Fruit fly (Drosophila melanogaster): Measurements from ENCODE around the gene fh.

The fh gene

DNA sequence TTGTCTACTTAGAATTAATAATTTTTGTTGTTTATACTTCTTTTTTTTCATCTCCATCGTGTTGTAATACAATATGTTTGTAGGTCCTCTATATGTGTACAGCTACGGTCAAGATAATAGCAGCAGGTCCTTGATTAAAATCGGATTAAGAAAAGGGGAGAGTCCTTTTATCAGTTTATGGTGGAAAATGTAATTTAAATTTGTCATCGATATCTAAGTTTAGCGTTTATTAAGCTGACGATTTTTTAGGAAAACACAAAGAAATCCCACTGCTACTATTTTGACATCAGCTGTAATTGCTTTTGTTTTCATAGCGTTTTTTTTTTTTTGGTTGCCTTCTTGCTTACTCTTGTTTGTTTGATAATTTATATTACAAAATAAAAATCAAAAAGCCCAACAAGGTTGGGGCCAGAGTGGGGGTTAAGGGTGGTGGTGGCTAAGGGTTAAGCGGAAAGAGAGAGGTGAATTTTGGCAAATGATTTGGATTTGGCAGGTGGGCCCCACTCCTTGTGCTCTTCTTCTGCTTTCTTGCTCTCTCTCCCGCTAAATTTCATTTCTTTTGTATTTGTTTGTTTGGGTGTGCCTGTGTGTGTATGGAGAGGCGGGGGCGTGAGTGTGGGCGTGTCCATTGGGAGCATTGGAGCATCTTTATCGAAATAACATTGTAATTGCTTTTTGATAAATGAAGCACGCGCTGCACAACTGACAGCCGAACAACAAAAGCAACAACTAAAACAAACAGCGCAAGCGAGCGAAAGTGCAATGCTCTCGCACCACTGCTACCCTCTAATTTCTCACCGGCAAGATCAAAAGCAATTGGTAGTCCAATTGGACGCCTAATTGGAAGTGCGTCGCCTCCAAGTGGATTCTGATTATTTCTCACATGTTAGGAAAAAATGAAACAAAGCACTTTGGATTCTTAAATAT, 27.8 kb downstream of the fh start (continued):
- TF ChIP-seq Xrp1 (GFP tag; IDR thresholded peaks at IDR 0.05) (peak; percentile 48; the same call in 1 of the 2 replicates), Oaz (GFP tag; IDR thresholded peaks at IDR 0.05) (no peak), CG7786 (GFP tag; optimal IDR thresholded peaks at IDR 0.05) (peak; percentile 9), CG3407 (GFP tag; optimal IDR thresholded peaks at IDR 0.05) (no peak), CG1792 (GFP tag; optimal IDR thresholded peaks at IDR 0.05) (no peak), kni (GFP tag; optimal IDR thresholded peaks at IDR 0.05) (no peak), CG5245 (GFP tag; optimal IDR thresholded peaks at IDR 0.05) (no peak), ro (GFP tag; IDR thresholded peaks at IDR 0.05) (no peak), MBD-R2 (GFP tag; IDR thresholded peaks at IDR 0.05) (no peak), unpg (GFP tag; optimal IDR thresholded peaks at IDR 0.05) (peak; percentile 52), CG12236 (GFP tag; optimal IDR thresholded peaks at IDR 0.05) (no peak), Opbp (GFP tag; IDR thresholded peaks at IDR 0.05; ENCODE audit: partially characterized antibody) (no peak), Doc3 (GFP tag; IDR thresholded peaks at IDR 0.05; ENCODE audit: partially characterized antibody) (no peak), CG2116 (GFP tag; optimal IDR thresholded peaks at IDR 0.05) (peak; percentile 19), chinmo (GFP tag; IDR thresholded peaks at IDR 0.05; ENCODE audit: partially characterized antibody) (no peak), CG8478 (optimal IDR thresholded peaks at IDR 0.05) (no peak), CG7963 (GFP tag; IDR thresholded peaks at IDR 0.05; ENCODE audit: partially characterized antibody) (no peak), tll (GFP tag; optimal IDR thresholded peaks at IDR 0.05) (no peak), Dref (GFP tag; IDR thresholded peaks at IDR 0.05) (no peak), Atf-2 (GFP tag; optimal IDR thresholded peaks at IDR 0.05) (peak; percentile 17), Awh (GFP tag; IDR thresholded peaks at IDR 0.05) (no peak), sr (GFP tag; IDR thresholded peaks at IDR 0.05) (peak; percentile 72; the same call in 2 of the 3 replicates), B-H1 (GFP tag; IDR thresholded peaks at IDR 0.05) (no peak), CG7987 (GFP tag; optimal IDR thresholded peaks at IDR 0.05) (no peak), Max (GFP tag; optimal IDR thresholded peaks at IDR 0.05) (no peak), CG11085 (GFP tag; IDR thresholded peaks at IDR 0.05) (no peak), zen (tag; optimal IDR thresholded peaks at IDR 0.05) (peak; percentile 8), chm (GFP tag; IDR thresholded peaks at IDR 0.05) (no peak), tap (tag; optimal IDR thresholded peaks at IDR 0.05) (no peak), CG17361 (GFP tag; IDR thresholded peaks at IDR 0.05) (peak; percentile 23; the same call in 1 of the 3 replicates), Rx (GFP tag; IDR thresholded peaks at IDR 0.05) (no peak), CHES-1-like (GFP tag; optimal IDR thresholded peaks at IDR 0.05) (no peak), dmrt11E (tag; optimal IDR thresholded peaks at IDR 0.05) (peak; percentile 11), Ptx1 (GFP tag; IDR thresholded peaks at IDR 0.05) (peak; percentile 46; the same call in 1 of the 2 replicates), HLH54F (GFP tag; optimal IDR thresholded peaks at IDR 0.05) (no peak), CG10543 (GFP tag; optimal IDR thresholded peaks at IDR 0.05) (no peak), scrt (GFP tag; optimal IDR thresholded peaks at IDR 0.05) (peak; percentile 4), CG18011 (GFP tag; optimal IDR thresholded peaks at IDR 0.05) (no peak), CG17385 (GFP tag; optimal IDR thresholded peaks at IDR 0.05) (peak; percentile 57), phol (tag; optimal IDR thresholded peaks at IDR 0.05) (peak; percentile 54), ttk (GFP tag; IDR thresholded peaks at IDR 0.05) (no peak), CG16863 (GFP tag; optimal IDR thresholded peaks at IDR 0.05) (peak; percentile 0), peb (GFP tag; IDR thresholded peaks at IDR 0.05) (no peak), ems (GFP tag; optimal IDR thresholded peaks at IDR 0.05) (peak; percentile 31), schlank (tag; optimal IDR thresholded peaks at IDR 0.05) (no peak), ac (GFP tag; optimal IDR thresholded peaks at IDR 0.05) (no peak), CG7556 (GFP tag; optimal IDR thresholded peaks at IDR 0.05) (peak; percentile 46), Stat92E (GFP tag; optimal IDR thresholded peaks at IDR 0.05) (no peak), Mrtf (GFP tag; IDR thresholded peaks at IDR 0.05) (peak; percentile 40; the same call in 1 of the 3 replicates)
